Worm (Caenorhabditis elegans) whole organism, mixed stage, embryonic: Measurements from ENCODE around the gene gap-2.

Source experiments
- M03D4.4 ChIP-seq: sonication (generic microtip); optimal IDR thresholded peaks from 2 replicates; lab custom pipeline; 2017; ENCODE audit warnings: mild to moderate bottlenecking, missing genetic modification characterization, missing compliant biosample characterization
- bed-3 ChIP-seq: fragments of 200-800 bp; sonication (Bioruptor generic); optimal IDR thresholded peaks from 3 replicates; lab custom pipeline; 2018; ENCODE audit warnings: mild to moderate bottlenecking, missing genetic modification characterization, moderate library complexity, missing compliant biosample characterization
- blmp-1 ChIP-seq: fragments of 150-350 bp; optimal IDR thresholded peaks from 2 replicates; lab custom pipeline; 2014; ENCODE audit warnings: missing biosample characterization, missing genetic modification characterization
- ceh-43 ChIP-seq: fragments of 200-800 bp; sonication (Bioruptor generic); optimal IDR thresholded peaks from 2 replicates; lab custom pipeline; 2018; ENCODE audit warnings: mild to moderate bottlenecking, missing genetic modification characterization, moderate library complexity, missing compliant biosample characterization
- ces-1 ChIP-seq: fragments of 150-350 bp; optimal IDR thresholded peaks from 2 replicates; lab custom pipeline; 2014; ENCODE audit warnings: missing biosample characterization, missing genetic modification reagents, missing genetic modification characterization
- flh-1 ChIP-seq: fragments of 200-800 bp; sonication (Bioruptor generic); optimal IDR thresholded peaks from 2 replicates; lab custom pipeline; 2018; ENCODE audit warnings: mild to moderate bottlenecking, missing genetic modification characterization, moderate library complexity, missing compliant biosample characterization
- nhr-237 ChIP-seq: fragments of 150-350 bp; optimal IDR thresholded peaks from 2 replicates; lab custom pipeline; 2014; ENCODE audit warnings: missing biosample characterization, missing genetic modification characterization
- nhr-28 ChIP-seq: fragments of 150-350 bp; optimal IDR thresholded peaks from 2 replicates; lab custom pipeline; 2014; ENCODE audit warnings: missing biosample characterization, missing genetic modification characterization
- pha-4 ChIP-seq: fragments of 150-350 bp; optimal IDR thresholded peaks from 2 replicates; lab custom pipeline; 2018; ENCODE audit warnings: missing biosample characterization, missing genetic modification reagents, missing genetic modification characterization
- zip-8 ChIP-seq: fragments of 150-350 bp; optimal IDR thresholded peaks from 2 replicates; lab custom pipeline; 2014; ENCODE audit warnings: missing biosample characterization, missing genetic modification characterization

- TF ChIP-seq bed-3 (GFP tag; lab: Kevin White, UChicago) (no peak), nhr-237 (tag; lab: Kevin White, UChicago) (no peak), M03D4.4 (tag; lab: Kevin White, UChicago) (no peak), pha-4 (tag; lab: Kevin White, UChicago) (no peak), blmp-1 (tag; lab: Kevin White, UChicago) (no peak), ceh-43 (GFP tag; lab: Kevin White, UChicago) (no peak), nhr-28 (tag; lab: Kevin White, UChicago) (no peak), zip-8 (tag; lab: Kevin White, UChicago) (no peak), ces-1 (GFP tag; lab: Kevin White, UChicago) (no peak), flh-1 (no peak)
Measured at ce11 chrX:9539294-9540030, 67.2 kb downstream of the gap-2 start, which contains the start of gene nuc-1.
